Worm (Caenorhabditis elegans): ENCODE data around the gene icap-1.

The icap-1 gene

ce11 chrIV:13783237-13784012 is 3.3 kb downstream of the icap-1 start, which contains the start of gene iscu-1 (continued):
- no peak for TF ChIP-seq T23F11.4 (GFP tag; optimal IDR thresholded peaks at IDR 0.05)
- TF ChIP-seq sox-4 (tag; optimal IDR thresholded peaks at IDR 0.05) = no peak
- no peak for TF ChIP-seq hlh-15 (tag; optimal IDR thresholded peaks at IDR 0.05)
- TF ChIP-seq zip-5 (tag; optimal IDR thresholded peaks at IDR 0.05) = no peak
- no peak for TF ChIP-seq mec-3 (tag; optimal IDR thresholded peaks at IDR 0.05; ENCODE audit: borderline replicate concordance)
- TF ChIP-seq tbx-2 (tag; optimal IDR thresholded peaks at IDR 0.05) = peak; percentile 61
- TF ChIP-seq npax-4 (tag; optimal IDR thresholded peaks at IDR 0.05) = no peak
- no peak for TF ChIP-seq dmd-4 (tag; optimal IDR thresholded peaks at IDR 0.05; ENCODE audit: borderline replicate concordance)
- no peak for TF ChIP-seq pat-9 (tag; optimal IDR thresholded peaks at IDR 0.05)
- TF ChIP-seq ref-2 (tag; optimal IDR thresholded peaks at IDR 0.05) = no peak
- no peak for TF ChIP-seq rnt-1 (tag; optimal IDR thresholded peaks at IDR 0.05)
- TF ChIP-seq K09A11.1 (tag; optimal IDR thresholded peaks at IDR 0.05; ENCODE audit: insufficient read depth) = no peak
- TF ChIP-seq ceh-30 (tag; optimal IDR thresholded peaks at IDR 0.05) = no peak
- no peak for TF ChIP-seq ceh-24 (tag; optimal IDR thresholded peaks at IDR 0.05)
- TF ChIP-seq pqm-1 (tag; optimal IDR thresholded peaks at IDR 0.05) = no peak
- peak; percentile 83 for TF ChIP-seq hlh-30 (tag; optimal IDR thresholded peaks at IDR 0.05; ENCODE audit: insufficient read depth)

- TF ChIP-seq ceh-34 (tag; optimal IDR thresholded peaks at IDR 0.05) (no peak), ztf-16 (tag; optimal IDR thresholded peaks at IDR 0.05) (no peak), eyg-1 (tag; optimal IDR thresholded peaks at IDR 0.05) (no peak), che-1 (tag; optimal IDR thresholded peaks at IDR 0.05) (no peak), pha-2 (tag; optimal IDR thresholded peaks at IDR 0.05) (no peak), syd-9 (tag; optimal IDR thresholded peaks at IDR 0.05) (no peak), elt-2 (tag; optimal IDR thresholded peaks at IDR 0.05) (no peak), sdc-2 (tag; optimal IDR thresholded peaks at IDR 0.05) (no peak), ceh-18 (tag; optimal IDR thresholded peaks at IDR 0.05) (no peak), mec-3 (tag; optimal IDR thresholded peaks at IDR 0.05; ENCODE audit: borderline replicate concordance) (no peak), ahr-1 (tag; optimal IDR thresholded peaks at IDR 0.05) (no peak), npax-4 (tag; optimal IDR thresholded peaks at IDR 0.05) (no peak), fkh-10 (GFP tag; optimal IDR thresholded peaks at IDR 0.05) (no peak), ceh-2 (tag; optimal IDR thresholded peaks at IDR 0.05) (no peak), hlh-15 (tag; optimal IDR thresholded peaks at IDR 0.05) (no peak), ceh-31 (tag; optimal IDR thresholded peaks at IDR 0.05) (no peak), pat-9 (tag; optimal IDR thresholded peaks at IDR 0.05) (no peak)
These were observed 4.4 kb downstream of the icap-1 start for ce11 chrIV:13782319-13782718.

- TF ChIP-seq zip-5 (tag; optimal IDR thresholded peaks at IDR 0.05) (no peak), Y22D7AL.16 (tag; optimal IDR thresholded peaks at IDR 0.05) (no peak), ceh-22 (tag; optimal IDR thresholded peaks at IDR 0.05) (no peak), sox-2 (GFP tag; IDR thresholded peaks at IDR 0.05) (no peak), tbx-2 (tag; optimal IDR thresholded peaks at IDR 0.05) (no peak), pqm-1 (tag; optimal IDR thresholded peaks at IDR 0.05) (no peak), K09A11.1 (tag; optimal IDR thresholded peaks at IDR 0.05; ENCODE audit: insufficient read depth) (no peak), syd-9 (tag; optimal IDR thresholded peaks at IDR 0.05) (no peak), gmeb-2 (tag; optimal IDR thresholded peaks at IDR 0.05) (no peak), hlh-30 (tag; optimal IDR thresholded peaks at IDR 0.05; ENCODE audit: insufficient read depth) (no peak), che-1 (tag; optimal IDR thresholded peaks at IDR 0.05) (no peak), rnt-1 (tag; optimal IDR thresholded peaks at IDR 0.05) (no peak), ceh-9 (tag; optimal IDR thresholded peaks at IDR 0.05) (no peak), nhr-11 (tag; optimal IDR thresholded peaks at IDR 0.05) (no peak), hlh-13 (GFP tag; optimal IDR thresholded peaks at IDR 0.05) (no peak), hlh-8 (tag; optimal IDR thresholded peaks at IDR 0.05) (no peak)
These were observed 8.1 kb downstream of the icap-1 start, which contains the start of gene gly-10 for ce11 chrIV:13778710-13779109. gly-10 (plus strand) TSS chrIV:13779096.

Measured in whole organism, late embryonic.